Worm (Caenorhabditis elegans) whole organism, L1 larva: Measurements from ENCODE around the gene T20D3.5.

Source experiments
- C04F5.9 ChIP-seq: sonication (generic microtip); optimal IDR thresholded peaks from 2 replicates; lab custom pipeline; 2016; ENCODE audit warnings: missing genetic modification characterization, missing compliant biosample characterization
- C16A3.4 ChIP-seq: fragments of 150-350 bp; optimal IDR thresholded peaks from 2 replicates; lab custom pipeline; 2014; ENCODE audit warnings: missing biosample characterization, missing genetic modification characterization
- F16B12.6 ChIP-seq: fragments of 150-350 bp; optimal IDR thresholded peaks from 2 replicates; lab custom pipeline; 2014; ENCODE audit warnings: missing biosample characterization, missing genetic modification characterization
- aly-2 ChIP-seq: fragments of 150-350 bp; optimal IDR thresholded peaks from 2 replicates; lab custom pipeline; 2014; ENCODE audit warnings: missing biosample characterization, missing genetic modification characterization
- ama-1 ChIP-seq: fragments of 150-350 bp; optimal IDR thresholded peaks from 2 replicates; lab custom pipeline; 2014
- blmp-1 ChIP-seq: fragments of 150-350 bp; optimal IDR thresholded peaks from 2 replicates; lab custom pipeline; 2014; ENCODE audit warnings: missing biosample characterization, missing genetic modification characterization
- ces-1 ChIP-seq: fragments of 150-350 bp; optimal IDR thresholded peaks from 2 replicates; lab custom pipeline; 2014; ENCODE audit warnings: missing biosample characterization, missing genetic modification reagents, missing genetic modification characterization
- dpl-1 ChIP-seq, 3 experiments: fragments of 150-350 bp in 2 of 3; sonication (generic microtip) in 1 of 3; optimal IDR thresholded peaks; 2 replicates each; lab custom pipeline; 2014 to 2017; ENCODE audit warnings: missing biosample characterization in 3 of 3, missing genetic modification characterization in 3 of 3, missing genetic modification reagents in 3 of 3
- dsc-1 ChIP-seq: sonication (generic microtip); optimal IDR thresholded peaks from 2 replicates; lab custom pipeline; 2016; ENCODE audit warnings: mild to moderate bottlenecking, missing genetic modification characterization, missing compliant biosample characterization
- efl-1 ChIP-seq, 4 experiments: fragments of 150-350 bp; optimal IDR thresholded peaks in 3 of 4; peaks in 1 of 4; 1 replicate in 1 of 4; 2 replicates in 3 of 4; lab custom pipeline; 2014; ENCODE audit warnings: missing biosample characterization in 2 of 4, missing genetic modification characterization in 2 of 4, missing genetic modification reagents in 2 of 4
- egl-13 ChIP-seq: sonication (generic microtip); optimal IDR thresholded peaks from 2 replicates; lab custom pipeline; 2016; ENCODE audit warnings: missing genotype, missing genetic modification reagents, missing genetic modification characterization, missing compliant biosample characterization
- fkh-10 ChIP-seq: sonication (generic microtip); optimal IDR thresholded peaks from 2 replicates; lab custom pipeline; 2017; ENCODE audit warnings: missing biosample characterization, missing genetic modification reagents, missing genetic modification characterization
- fkh-4 ChIP-seq: sonication (generic microtip); optimal IDR thresholded peaks from 2 replicates; lab custom pipeline; 2016; ENCODE audit warnings: missing compliant biosample characterization, missing genetic modification characterization, borderline replicate concordance
- fos-1 ChIP-seq: fragments of 150-350 bp; optimal IDR thresholded peaks from 2 replicates; lab custom pipeline; 2014; ENCODE audit warnings: missing biosample characterization, missing genetic modification characterization
- grh-1 ChIP-seq: fragments of 200-800 bp; sonication (Bioruptor generic); IDR thresholded peaks from 2 replicates; pipeline ENCODE4 v1.3.6; 2022; ENCODE audit warnings: missing genetic modification reagents, missing genetic modification characterization, missing compliant biosample characterization
- jun-1 ChIP-seq: fragments of 150-350 bp; optimal IDR thresholded peaks from 2 replicates; lab custom pipeline; 2014; ENCODE audit warnings: missing biosample characterization, missing genetic modification reagents, missing genetic modification characterization
- lin-35 ChIP-seq, 2 experiments: fragments of 150-350 bp; optimal IDR thresholded peaks; 2 replicates each; lab custom pipeline; 2014; ENCODE audit warnings: missing biosample characterization in 2 of 2, missing genetic modification characterization in 2 of 2, missing genetic modification reagents in 2 of 2
- lin-39 ChIP-seq: fragments of 150-350 bp; optimal IDR thresholded peaks from 2 replicates; lab custom pipeline; 2014; ENCODE audit warnings: missing biosample characterization, missing genetic modification reagents, missing genetic modification characterization
- lsy-2 ChIP-seq, 2 experiments: fragments of 150-350 bp; optimal IDR thresholded peaks; 2 replicates each; lab custom pipeline; 2014; ENCODE audit warnings: missing biosample characterization in 2 of 2, missing genetic modification characterization in 2 of 2
- mab-9 ChIP-seq: fragments of 200-800 bp; sonication (Bioruptor generic); IDR thresholded peaks from 2 replicates; pipeline ENCODE4 v1.3.6; 2022; ENCODE audit warnings: missing genetic modification reagents, missing genetic modification characterization, missing compliant biosample characterization
- mdl-1 ChIP-seq, 2 experiments: fragments of 150-350 bp; optimal IDR thresholded peaks; 2 replicates each; lab custom pipeline; 2014 to 2017; ENCODE audit warnings: missing biosample characterization in 2 of 2, missing genetic modification characterization in 2 of 2, inconsistent platforms in 1 of 2
- mef-2 ChIP-seq: fragments of 150-350 bp; optimal IDR thresholded peaks from 2 replicates; lab custom pipeline; 2014; ENCODE audit warnings: missing biosample characterization, missing genetic modification characterization
- nhr-11 ChIP-seq: fragments of 150-350 bp; optimal IDR thresholded peaks from 2 replicates; lab custom pipeline; 2014; ENCODE audit warnings: missing biosample characterization, missing genetic modification characterization
- nhr-12 ChIP-seq: sonication (generic microtip); optimal IDR thresholded peaks from 2 replicates; lab custom pipeline; 2017; ENCODE audit warnings: missing biosample characterization, missing genetic modification characterization
- nhr-20 ChIP-seq: sonication (generic microtip); optimal IDR thresholded peaks from 2 replicates; lab custom pipeline; 2016; ENCODE audit warnings: mild to moderate bottlenecking, missing genetic modification characterization, missing compliant biosample characterization
- nhr-237 ChIP-seq: fragments of 150-350 bp; optimal IDR thresholded peaks from 2 replicates; lab custom pipeline; 2014; ENCODE audit warnings: missing biosample characterization, missing genetic modification characterization
- nhr-47 ChIP-seq: sonication (generic microtip); optimal IDR thresholded peaks from 2 replicates; lab custom pipeline; 2016; ENCODE audit warnings: mild to moderate bottlenecking, missing genetic modification characterization, moderate library complexity, missing compliant biosample characterization
- nhr-71 ChIP-seq: sonication (generic microtip); optimal IDR thresholded peaks from 2 replicates; lab custom pipeline; 2016; ENCODE audit warnings: mild to moderate bottlenecking, missing genetic modification characterization, moderate library complexity, missing compliant biosample characterization
- nhr-76 ChIP-seq: sonication (generic microtip); optimal IDR thresholded peaks from 2 replicates; lab custom pipeline; 2017; ENCODE audit warnings: missing biosample characterization, missing genetic modification characterization
- nhr-77 ChIP-seq: fragments of 150-350 bp; optimal IDR thresholded peaks from 2 replicates; lab custom pipeline; 2014; ENCODE audit warnings: missing biosample characterization, missing genetic modification characterization
- nhr-85 ChIP-seq: sonication (generic microtip); peaks from one replicate; lab custom pipeline; 2016; ENCODE audit warnings: missing genetic modification characterization, inconsistent platforms, missing compliant biosample characterization
- nhr-90 ChIP-seq: sonication (generic microtip); optimal IDR thresholded peaks from 2 replicates; lab custom pipeline; 2016; ENCODE audit warnings: mild to moderate bottlenecking, missing genetic modification characterization, missing compliant biosample characterization; ENCODE audit not compliant: poor library complexity
- pag-3 ChIP-seq: sonication (generic microtip); optimal IDR thresholded peaks from 2 replicates; lab custom pipeline; 2017; ENCODE audit warnings: missing genetic modification characterization, mild to moderate bottlenecking, missing compliant biosample characterization, antibody characterized with exemption, borderline replicate concordance; ENCODE audit not compliant: insufficient read depth
- pax-3 ChIP-seq: fragments of 200-800 bp; sonication (Bioruptor generic); optimal IDR thresholded peaks from 2 replicates; lab custom pipeline; 2018; ENCODE audit warnings: mild to moderate bottlenecking, missing genetic modification characterization, moderate library complexity, missing compliant biosample characterization
- skn-1 ChIP-seq: fragments of 150-350 bp; optimal IDR thresholded peaks from 2 replicates; lab custom pipeline; 2014; ENCODE audit warnings: missing biosample characterization, missing genetic modification characterization
- snpc-4 ChIP-seq: fragments of 150-350 bp; optimal IDR thresholded peaks from 2 replicates; lab custom pipeline; 2014; ENCODE audit warnings: missing biosample characterization, missing genetic modification characterization
- sox-4 ChIP-seq: sonication (generic microtip); optimal IDR thresholded peaks from 2 replicates; lab custom pipeline; 2016; ENCODE audit warnings: missing genetic modification characterization, missing compliant biosample characterization
- sptf-1 ChIP-seq: fragments of 150-350 bp; optimal IDR thresholded peaks from 2 replicates; lab custom pipeline; 2014; ENCODE audit warnings: missing biosample characterization, missing genetic modification characterization
- sup-37 ChIP-seq: fragments of 200-800 bp; sonication (Bioruptor generic); optimal IDR thresholded peaks from 2 replicates; lab custom pipeline; 2018; ENCODE audit warnings: mild to moderate bottlenecking, missing genetic modification characterization, missing compliant biosample characterization
- tbx-2 ChIP-seq: sonication (generic microtip); optimal IDR thresholded peaks from 2 replicates; lab custom pipeline; 2016; ENCODE audit warnings: missing genetic modification characterization, missing compliant biosample characterization
- tlp-1 ChIP-seq: fragments of 150-350 bp; optimal IDR thresholded peaks from 2 replicates; lab custom pipeline; 2014; ENCODE audit warnings: missing biosample characterization, missing genetic modification characterization
- unc-130 ChIP-seq: fragments of 150-350 bp; optimal IDR thresholded peaks from 2 replicates; lab custom pipeline; 2017; ENCODE audit warnings: missing biosample characterization, missing genetic modification characterization, inconsistent platforms
- unc-30 ChIP-seq: sonication (generic microtip); optimal IDR thresholded peaks from 2 replicates; lab custom pipeline; 2017; ENCODE audit warnings: missing biosample characterization, missing genetic modification characterization
- unc-62 ChIP-seq: fragments of 150-350 bp; optimal IDR thresholded peaks from 2 replicates; lab custom pipeline; 2014; ENCODE audit warnings: missing biosample characterization, missing genetic modification reagents, missing genetic modification characterization
- unc-86 ChIP-seq: sonication (generic microtip); optimal IDR thresholded peaks from 2 replicates; lab custom pipeline; 2016; ENCODE audit warnings: missing genetic modification characterization, missing compliant biosample characterization
- xbp-1 ChIP-seq: sonication (generic microtip); optimal IDR thresholded peaks from 2 replicates; lab custom pipeline; 2016; ENCODE audit warnings: missing genetic modification characterization, missing compliant biosample characterization
- zip-4 ChIP-seq: fragments of 200-800 bp; sonication (Bioruptor generic); optimal IDR thresholded peaks from 2 replicates; lab custom pipeline; 2018; ENCODE audit warnings: mild to moderate bottlenecking, missing genetic modification characterization, moderate library complexity, missing compliant biosample characterization
- ztf-11 ChIP-seq, 2 experiments: sonication (generic microtip); optimal IDR thresholded peaks; 2 replicates each; lab custom pipeline; 2016 to 2017; ENCODE audit warnings: missing genetic modification characterization in 2 of 2, missing biosample characterization in 1 of 2, missing compliant biosample characterization in 1 of 2
- ztf-4 ChIP-seq: fragments of 150-350 bp; optimal IDR thresholded peaks from 2 replicates; lab custom pipeline; 2014; ENCODE audit warnings: missing biosample characterization, missing genetic modification characterization

Gene T20D3.5

DNA sequence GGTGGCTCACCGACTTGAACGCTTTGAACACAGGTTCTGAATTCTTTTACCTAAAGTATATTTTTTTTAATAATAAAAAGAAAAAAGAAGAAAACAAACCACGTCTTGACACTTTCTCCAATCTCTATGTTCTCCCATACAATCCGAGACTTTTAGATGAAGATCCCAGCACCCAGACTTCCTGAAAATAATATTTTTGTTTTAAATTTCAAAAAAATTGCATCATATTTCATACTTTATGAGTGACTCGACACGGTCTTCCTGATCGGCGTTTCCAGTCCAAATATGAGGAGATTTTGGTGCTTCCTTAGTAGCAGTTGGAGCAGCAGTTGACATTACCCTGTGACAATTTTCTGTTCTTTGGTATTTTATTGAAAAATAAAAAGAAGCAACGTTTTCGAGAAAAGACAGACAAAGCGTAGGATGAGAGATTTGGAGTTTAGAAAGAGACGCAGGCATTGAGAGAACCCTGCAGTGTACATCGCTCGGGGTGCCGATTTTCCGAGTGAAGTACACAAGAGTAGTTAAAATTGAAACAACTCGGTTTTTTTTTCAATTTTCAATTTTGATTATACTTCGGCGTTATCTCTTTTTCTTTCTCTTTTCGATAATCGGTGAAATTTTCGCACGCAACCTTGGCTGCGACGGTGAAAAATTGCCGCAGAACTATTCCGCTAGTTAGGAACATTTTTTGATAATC is 1.1 kb upstream of the T20D3.5 start, which contains the start of the genes coa-4 and T20D3.14 (continued):
- TF ChIP-seq ztf-11 (tag; optimal IDR thresholded peaks at IDR 0.05; lab: Kevin White, UChicago) (no peak), tbx-2 (peak; percentile 43), nhr-20 (peak; percentile 64), F16B12.6 (tag; lab: Kevin White, UChicago) (no peak), unc-86 (no peak), nhr-85 (tag; lab: Kevin White, UChicago) (peak; percentile 55), C04F5.9 (tag; lab: Kevin White, UChicago) (no peak), egl-13 (tag; lab: Kevin White, UChicago) (no peak), nhr-12 (tag; lab: Kevin White, UChicago) (no peak), nhr-90 (tag; lab: Kevin White, UChicago) (no peak), pax-3 (tag; lab: Kevin White, UChicago) (no peak), nhr-77 (tag; lab: Kevin White, UChicago) (peak; percentile 11), C16A3.4 (tag; lab: Kevin White, UChicago) (peak; percentile 38), blmp-1 (tag; lab: Kevin White, UChicago) (peak; percentile 39), mef-2 (tag; lab: Kevin White, UChicago) (no peak), nhr-47 (tag; lab: Kevin White, UChicago) (peak; percentile 43), unc-62 (GFP tag; lab: Kevin White, UChicago) (no peak), snpc-4 (tag; lab: Kevin White, UChicago) (peak; percentile 1), jun-1 (tag; lab: Kevin White, UChicago) (no peak), efl-1 (optimal IDR thresholded peaks at IDR 0.05; lab: Kevin White, UChicago) (peak; percentile 50 to 57), efl-1 (GFP tag; optimal IDR thresholded peaks at IDR 0.05 in 1 of 2; lab: Kevin White, UChicago) (peak; percentile 43 to 83), lin-35 (GFP tag; optimal IDR thresholded peaks at IDR 0.05; lab: Kevin White, UChicago) (peak; percentile 41 to 64), dsc-1 (no peak), xbp-1 (peak; percentile 48), sox-4 (no peak), dpl-1 (GFP tag; optimal IDR thresholded peaks at IDR 0.05; lab: Kevin White, UChicago) (peak in 2 of 3 experiments; percentile 17 to 48), ama-1 (lab: Kevin White, UChicago) (no peak)
- TF ChIP-seq, all 84 proteins: peak for 24

DNA sequence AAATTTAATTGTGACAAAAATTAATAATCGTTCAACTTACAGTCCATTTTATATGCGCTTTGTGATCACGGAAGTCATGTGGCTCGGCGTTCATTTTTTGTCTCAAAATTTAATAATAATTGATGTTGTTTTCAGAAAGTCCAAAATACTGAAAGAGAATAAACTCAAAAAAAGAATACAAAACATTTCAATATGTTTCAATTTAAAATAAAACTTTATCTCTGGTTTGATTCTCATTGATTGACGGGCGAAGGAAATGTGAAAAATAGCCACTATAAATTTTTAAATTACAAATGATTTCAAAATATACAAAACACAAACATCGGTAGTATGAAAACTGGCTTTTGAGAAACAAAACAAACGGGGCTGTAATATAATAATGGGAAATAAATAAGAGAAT is 2.4 kb downstream of the T20D3.5 start, which contains the start of gene T20D3.6:
T20D3.6 (minus strand) TSS at position 101 of the 400 bp plus-strand sequence.
- TF ChIP-seq xbp-1: no peak
- TF ChIP-seq nhr-12 (tag; lab: Kevin White, UChicago): no peak
- no peak for TF ChIP-seq zip-4
- TF ChIP-seq sup-37 (GFP tag; lab: Kevin White, UChicago): no peak
- no peak for TF ChIP-seq grh-1
- no peak for TF ChIP-seq nhr-71
- no peak for TF ChIP-seq fkh-10 (GFP tag; lab: Kevin White, UChicago)
- no peak for TF ChIP-seq unc-130 (tag; lab: Kevin White, UChicago)
- TF ChIP-seq jun-1 (tag; lab: Kevin White, UChicago): no peak
- no peak for TF ChIP-seq fos-1 (tag; lab: Kevin White, UChicago)
- TF ChIP-seq sptf-1: no peak
- TF ChIP-seq ama-1 (lab: Kevin White, UChicago): no peak
- TF ChIP-seq tlp-1: no peak
- no peak for TF ChIP-seq ces-1 (GFP tag; lab: Kevin White, UChicago)
- no peak for TF ChIP-seq F16B12.6 (tag; lab: Kevin White, UChicago)
- TF ChIP-seq mab-9 (GFP tag; lab: Robert Waterston, UW): no peak
- no peak for TF ChIP-seq lin-39 (tag; lab: Kevin White, UChicago)
- TF ChIP-seq, all 84 proteins: peak for 0

ce11 chrIV:9341591-9341990 is 4.8 kb downstream of the T20D3.5 start, which contains the start of gene vps-26:
TSS of gene vps-26 (minus strand) at chrIV:9341790.
- TF ChIP-seq ama-1 (lab: Kevin White, UChicago) (no peak), sup-37 (GFP tag; lab: Kevin White, UChicago) (no peak), nhr-237 (tag; lab: Kevin White, UChicago) (no peak), lsy-2 (tag; optimal IDR thresholded peaks at IDR 0.05; lab: Kevin White, UChicago) (peak; percentile 32 to 55), ztf-11 (tag; optimal IDR thresholded peaks at IDR 0.05; lab: Kevin White, UChicago) (no peak), ztf-4 (tag; lab: Kevin White, UChicago) (no peak), fkh-4 (tag; lab: Kevin White, UChicago) (no peak), ces-1 (GFP tag; lab: Kevin White, UChicago) (no peak), nhr-76 (no peak), aly-2 (no peak), mdl-1 (tag; optimal IDR thresholded peaks at IDR 0.05; lab: Kevin White, UChicago) (peak in 1 of 2 experiments; percentile 7), unc-30 (no peak), nhr-77 (tag; lab: Kevin White, UChicago) (no peak), nhr-11 (tag; lab: Kevin White, UChicago) (no peak), pag-3 (tag; lab: Kevin White, UChicago) (no peak), skn-1 (tag; lab: Kevin White, UChicago) (no peak), nhr-71 (peak; percentile 37), tlp-1 (no peak)
